Worm (Caenorhabditis elegans): Measurements from ENCODE around the gene ilys-4.

The ilys-4 gene

ce11 chrIV:7897953-7898352 is 610 bp upstream of the ilys-4 start:
- TF ChIP-seq fkh-10 (GFP tag; optimal IDR thresholded peaks at IDR 0.05) (peak; percentile 74), mml-1 (tag; optimal IDR thresholded peaks at IDR 0.05) (no peak)

ce11 chrIV:7881726-7882125 is 15.6 kb downstream of the ilys-4 start, which contains the start of gene atic-1:
Gene atic-1, plus strand, starts transcription at chrIV:7882026.
- TF ChIP-seq skn-1 (tag; optimal IDR thresholded peaks at IDR 0.05) (no peak), mdl-1 (tag; optimal IDR thresholded peaks at IDR 0.05) (no peak), eor-1 (tag; optimal IDR thresholded peaks at IDR 0.05) (no peak), fkh-10 (GFP tag; optimal IDR thresholded peaks at IDR 0.05) (no peak), pha-4 (tag; optimal IDR thresholded peaks at IDR 0.05) (no peak), pqm-1 (tag; optimal IDR thresholded peaks at IDR 0.05) (no peak), lin-15B (tag; optimal IDR thresholded peaks at IDR 0.05) (no peak), elt-2 (tag; optimal IDR thresholded peaks at IDR 0.05) (no peak), ZK546.5 (tag; optimal IDR thresholded peaks at IDR 0.05) (no peak), egl-27 (tag; optimal IDR thresholded peaks at IDR 0.05) (no peak), sea-2 (GFP tag; optimal IDR thresholded peaks at IDR 0.05) (no peak), tbx-2 (tag; optimal IDR thresholded peaks at IDR 0.05) (no peak), lsy-12 (tag; optimal IDR thresholded peaks at IDR 0.05) (no peak), aly-2 (tag; optimal IDR thresholded peaks at IDR 0.05) (no peak), nhr-23 (tag; optimal IDR thresholded peaks at IDR 0.05) (no peak), ceh-9 (tag; optimal IDR thresholded peaks at IDR 0.05) (no peak), elt-1 (tag; optimal IDR thresholded peaks at IDR 0.05) (no peak), nhr-12 (tag; optimal IDR thresholded peaks at IDR 0.05) (no peak), fos-1 (tag; optimal IDR thresholded peaks at IDR 0.05) (no peak)

ce11 chrIV:7881166-7881565 is 16.2 kb downstream of the ilys-4 start:
- TF ChIP-seq pha-4 (tag; optimal IDR thresholded peaks at IDR 0.05) (peak; percentile 4), mdl-1 (tag; optimal IDR thresholded peaks at IDR 0.05) (no peak), elt-2 (tag; optimal IDR thresholded peaks at IDR 0.05) (peak; percentile 55)

- TF ChIP-seq nhr-25 (tag; optimal IDR thresholded peaks at IDR 0.05), result no peak
- no peak for TF ChIP-seq hmg-11 (tag; optimal IDR thresholded peaks at IDR 0.05)
- no peak for TF ChIP-seq skn-1 (tag; optimal IDR thresholded peaks at IDR 0.05)
- TF ChIP-seq pha-4 (tag; optimal IDR thresholded peaks at IDR 0.05), result no peak
- no peak for TF ChIP-seq unc-39 (tag; optimal IDR thresholded peaks at IDR 0.05)
- no peak for TF ChIP-seq nhr-76 (tag; optimal IDR thresholded peaks at IDR 0.05)
- TF ChIP-seq snpc-4 (tag; optimal IDR thresholded peaks at IDR 0.05), result no peak
- TF ChIP-seq nhr-67 (tag; optimal IDR thresholded peaks at IDR 0.05), result no peak
- TF ChIP-seq lin-39 (tag; optimal IDR thresholded peaks at IDR 0.05), result no peak
- TF ChIP-seq nhr-12 (tag; optimal IDR thresholded peaks at IDR 0.05), result no peak
- no peak for TF ChIP-seq nfya-1 (tag; optimal IDR thresholded peaks at IDR 0.05; ENCODE audit: insufficient read depth)
- no peak for TF ChIP-seq tbx-2 (tag; optimal IDR thresholded peaks at IDR 0.05)
- TF ChIP-seq ztf-11 (tag; optimal IDR thresholded peaks at IDR 0.05), result no peak
- TF ChIP-seq egl-27 (tag; optimal IDR thresholded peaks at IDR 0.05), result no peak
Observed at ce11 chrIV:7879017-7879416, 18.3 kb downstream of the ilys-4 start, which contains the start of gene srt-73. Gene srt-73, plus strand, starts transcription at chrIV:7879317.

- TF ChIP-seq egl-27 (tag; optimal IDR thresholded peaks at IDR 0.05), result no peak
- TF ChIP-seq lin-39 (tag; optimal IDR thresholded peaks at IDR 0.05), result no peak
- no peak for TF ChIP-seq ztf-4 (tag; optimal IDR thresholded peaks at IDR 0.05)
- TF ChIP-seq jun-1 (tag; optimal IDR thresholded peaks at IDR 0.05), result no peak
- TF ChIP-seq eor-1 (tag; optimal IDR thresholded peaks at IDR 0.05), result no peak
Observed at ce11 chrIV:7877781-7878180, 19.6 kb downstream of the ilys-4 start, which contains the start of gene kin-26. Gene kin-26, minus strand, starts transcription at chrIV:7877881.

ce11 chrIV:7877255-7877654 is 20.1 kb downstream of the ilys-4 start:
- TF ChIP-seq nhr-25 (tag; optimal IDR thresholded peaks at IDR 0.05) (no peak), ZK546.5 (tag; optimal IDR thresholded peaks at IDR 0.05) (no peak), fos-1 (tag; optimal IDR thresholded peaks at IDR 0.05) (no peak), nhr-23 (tag; optimal IDR thresholded peaks at IDR 0.05) (no peak), fkh-10 (GFP tag; optimal IDR thresholded peaks at IDR 0.05) (no peak)

- TF ChIP-seq nhr-11 (tag; optimal IDR thresholded peaks at IDR 0.05), result no peak
- TF ChIP-seq ZK546.5 (tag; optimal IDR thresholded peaks at IDR 0.05), result no peak
- TF ChIP-seq mdl-1 (tag; optimal IDR thresholded peaks at IDR 0.05), result no peak
Observed at ce11 chrIV:7870451-7870850, 26.9 kb downstream of the ilys-4 start, which contains the start of gene T06C10.3. Gene T06C10.3, plus strand, starts transcription at chrIV:7870751.

All from whole organism, L3 larva.